Worm (Caenorhabditis elegans) whole organism, L1 larva: ENCODE results near the gene Y102A11A.3.

Experiments
- hlh-17 ChIP-seq: fragments of 200-800 bp; sonication (Bioruptor generic); optimal IDR thresholded peaks from 2 replicates; lab custom pipeline; 2018; ENCODE audit warnings: missing genetic modification characterization, mild to moderate bottlenecking, missing compliant biosample characterization, moderate library complexity, borderline replicate concordance
- lin-14 ChIP-seq: fragments of 200-800 bp; sonication (Bioruptor generic); optimal IDR thresholded peaks from 2 replicates; lab custom pipeline; 2018; ENCODE audit warnings: mild to moderate bottlenecking, missing genetic modification characterization, moderate library complexity, missing compliant biosample characterization
- mep-1 ChIP-seq: fragments of 150-350 bp; optimal IDR thresholded peaks from 2 replicates; lab custom pipeline; 2014; ENCODE audit warnings: missing biosample characterization, missing genetic modification characterization
- nhr-12 ChIP-seq: sonication (generic microtip); optimal IDR thresholded peaks from 2 replicates; lab custom pipeline; 2017; ENCODE audit warnings: missing biosample characterization, missing genetic modification characterization
- nhr-28 ChIP-seq: fragments of 150-350 bp; optimal IDR thresholded peaks from 2 replicates; lab custom pipeline; 2014; ENCODE audit warnings: missing biosample characterization, missing genetic modification characterization
- rnt-1 ChIP-seq: sonication (generic microtip); optimal IDR thresholded peaks from 2 replicates; lab custom pipeline; 2016; ENCODE audit warnings: mild to moderate bottlenecking, missing genetic modification characterization, moderate library complexity, missing compliant biosample characterization
- skn-1 ChIP-seq: fragments of 150-350 bp; optimal IDR thresholded peaks from 2 replicates; lab custom pipeline; 2014; ENCODE audit warnings: missing biosample characterization, missing genetic modification characterization
- snpc-4 ChIP-seq: fragments of 150-350 bp; optimal IDR thresholded peaks from 2 replicates; lab custom pipeline; 2014; ENCODE audit warnings: missing biosample characterization, missing genetic modification characterization

- TF ChIP-seq nhr-28 (tag; lab: Kevin White, UChicago) = no peak
- TF ChIP-seq snpc-4 (tag; lab: Kevin White, UChicago) = no peak
- no peak for TF ChIP-seq skn-1 (tag; lab: Kevin White, UChicago)
- TF ChIP-seq rnt-1 (tag; lab: Kevin White, UChicago) = no peak
- TF ChIP-seq lin-14 (GFP tag; lab: Kevin White, UChicago) = peak; percentile 46
- no peak for TF ChIP-seq nhr-12
- no peak for TF ChIP-seq hlh-17 (GFP tag; lab: Kevin White, UChicago)
- no peak for TF ChIP-seq mep-1 (tag; lab: Kevin White, UChicago)
Observed at ce11 chrX:2046124-2046722, 27.3 kb downstream of the Y102A11A.3 start, which contains the start of gene igcm-4.
